Fruit fly (Drosophila melanogaster) S2 (cell line): Measurements from ENCODE around the gene CG13364.

ENCODE experiments used
- CG8478 ChIP-seq: fragments of >200 bp; optimal IDR thresholded peaks from 2 replicates; lab custom pipeline; 2018
- CTCF ChIP-seq, 2 experiments: fragments of >200 bp; optimal IDR thresholded peaks; 2 replicates each; lab custom pipeline; 2018

DNA sequence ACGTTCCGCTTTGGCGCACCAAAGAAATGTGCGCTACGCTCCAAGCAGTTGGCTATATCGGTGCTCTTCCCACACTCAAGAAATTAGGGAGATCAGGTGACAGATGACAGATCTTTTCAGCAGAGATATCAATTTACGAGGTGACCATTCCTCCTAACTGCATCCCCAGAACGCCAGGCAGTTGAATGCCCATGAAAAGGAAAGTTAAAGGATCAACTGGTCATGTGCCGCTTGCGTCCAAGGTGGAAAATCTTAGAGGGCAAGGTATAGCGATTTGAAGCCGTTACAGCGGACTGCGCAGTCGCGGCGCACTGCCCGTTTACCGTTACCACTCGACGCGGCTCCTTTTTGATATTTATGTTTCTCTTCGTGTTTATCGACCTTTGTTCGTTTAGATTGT lies 6.4 kb downstream of the CG13364 start:
- TF ChIP-seq CG8478 (lab: Kevin White, UChicago) = no peak
- TF ChIP-seq CTCF (optimal IDR thresholded peaks at IDR 0.05; lab: Kevin White, UChicago) = no peak
